Fruit fly (Drosophila melanogaster) whole organism, adult: ENCODE data around the gene Gorab.

Experiments
- CG11617 ChIP-seq: fragments of 200-800 bp; sonication (Bioruptor generic); optimal IDR thresholded peaks from 2 replicates; lab custom pipeline; 2017; ENCODE audit warnings: mild to moderate bottlenecking, missing biosample characterization, missing genetic modification reagents, missing genetic modification characterization
- CG12768 ChIP-seq: fragments of 200-800 bp; sonication (Bioruptor generic); optimal IDR thresholded peaks from 2 replicates; lab custom pipeline; 2017; ENCODE audit warnings: missing biosample characterization, missing genetic modification characterization, mild to moderate bottlenecking, moderate library complexity, missing genetic modification reagents
- CG14711 ChIP-seq: fragments of 200-800 bp; sonication (Bioruptor generic); optimal IDR thresholded peaks from 2 replicates; lab custom pipeline; 2018; ENCODE audit warnings: missing biosample characterization, mild to moderate bottlenecking, missing genetic modification characterization, moderate library complexity
- CG1620 ChIP-seq: fragments of 200-800 bp; sonication (Bioruptor generic); optimal IDR thresholded peaks from 2 replicates; lab custom pipeline; 2016; ENCODE audit warnings: missing biosample characterization, missing genetic modification characterization
- CG33017 ChIP-seq: fragments of 200-800 bp; sonication (Bioruptor generic); optimal IDR thresholded peaks from 2 replicates; lab custom pipeline; 2018; ENCODE audit warnings: missing biosample characterization, mild to moderate bottlenecking, missing genetic modification characterization, moderate library complexity
- CG5204 ChIP-seq: fragments of 200-800 bp; sonication (Bioruptor generic); optimal IDR thresholded peaks from 2 replicates; lab custom pipeline; 2016; ENCODE audit warnings: missing biosample characterization, missing genetic modification characterization
- CG7045 ChIP-seq: fragments of 200-800 bp; sonication (Bioruptor generic); optimal IDR thresholded peaks from 2 replicates; lab custom pipeline; 2017; ENCODE audit warnings: missing biosample characterization, mild to moderate bottlenecking, missing genetic modification characterization
- CG7101 ChIP-seq: fragments of 200-800 bp; sonication (Bioruptor generic); optimal IDR thresholded peaks from 2 replicates; lab custom pipeline; 2018; ENCODE audit warnings: missing biosample characterization, mild to moderate bottlenecking, missing genetic modification characterization, moderate library complexity
- Clk ChIP-seq: fragments of 200-800 bp; sonication (Bioruptor generic); optimal IDR thresholded peaks from 2 replicates; lab custom pipeline; 2017; ENCODE audit warnings: missing biosample characterization, missing genetic modification characterization
- Crg-1 ChIP-seq: fragments of 200-800 bp; sonication (Bioruptor generic); optimal IDR thresholded peaks from 2 replicates; lab custom pipeline; 2016; ENCODE audit warnings: missing biosample characterization, missing genetic modification characterization
- Hr96 ChIP-seq: fragments of 200-800 bp; sonication (Bioruptor generic); optimal IDR thresholded peaks from 2 replicates; lab custom pipeline; 2016; ENCODE audit warnings: missing biosample characterization, missing genetic modification characterization
- Mnt ChIP-seq: fragments of 200-800 bp; sonication (Bioruptor generic); optimal IDR thresholded peaks from 2 replicates; lab custom pipeline; 2016; ENCODE audit warnings: missing biosample characterization, mild to moderate bottlenecking, missing genetic modification characterization
- bab1 ChIP-seq: fragments of 200-800 bp; sonication (Bioruptor generic); optimal IDR thresholded peaks from 3 replicates; lab custom pipeline; 2019; ENCODE audit warnings: missing biosample characterization, mild to moderate bottlenecking, missing genetic modification characterization, moderate library complexity
- cic ChIP-seq: fragments of 200-800 bp; sonication (Bioruptor generic); optimal IDR thresholded peaks from 2 replicates; lab custom pipeline; 2017; ENCODE audit warnings: missing biosample characterization, mild to moderate bottlenecking, missing genetic modification characterization, moderate library complexity
- cnc ChIP-seq, 2 experiments: fragments of >200 bp; optimal IDR thresholded peaks; 2 replicates each; lab custom pipeline; 2017
- kay ChIP-seq: fragments of 200-800 bp; sonication (Bioruptor generic); peaks from one replicate; lab custom pipeline; 2016; ENCODE audit warnings: missing biosample characterization, missing genetic modification characterization, borderline replicate concordance
- ovo ChIP-seq: fragments of 200-800 bp; sonication (Bioruptor generic); optimal IDR thresholded peaks from 2 replicates; lab custom pipeline; 2016; ENCODE audit warnings: missing biosample characterization, missing genetic modification characterization
- pad ChIP-seq: fragments of 200-800 bp; sonication (Bioruptor generic); optimal IDR thresholded peaks from 3 replicates; lab custom pipeline; 2017; ENCODE audit warnings: missing biosample characterization, missing genetic modification characterization, mild to moderate bottlenecking, moderate library complexity, missing genetic modification reagents
- tj ChIP-seq: fragments of 200-800 bp; sonication (Bioruptor generic); optimal IDR thresholded peaks from 3 replicates; lab custom pipeline; 2017; ENCODE audit warnings: missing biosample characterization, mild to moderate bottlenecking, missing genetic modification characterization, moderate library complexity
- toe ChIP-seq: fragments of 200-800 bp; sonication (Bioruptor generic); optimal IDR thresholded peaks from 2 replicates; lab custom pipeline; 2016; ENCODE audit warnings: missing biosample characterization, missing genetic modification characterization

The Gorab gene

dm6 chr3L:17400911-17401310, 27.7 kb downstream of the Gorab start:
- TF ChIP-seq Crg-1 (GFP tag; lab: Kevin White, UChicago) (peak; percentile 71), CG5204 (GFP tag; lab: Kevin White, UChicago) (peak; percentile 68), kay (no peak), tj (GFP tag; lab: Kevin White, UChicago) (no peak), toe (GFP tag; lab: Kevin White, UChicago) (peak; percentile 47), CG7045 (GFP tag; lab: Kevin White, UChicago) (peak; percentile 91), cic (peak; percentile 70), CG14711 (tag; lab: Kevin White, UChicago) (no peak), CG11617 (no peak), Clk (GFP tag; lab: Kevin White, UChicago) (peak; percentile 55), Hr96 (GFP tag; lab: Kevin White, UChicago) (peak; percentile 34), CG33017 (peak; percentile 16), pad (GFP tag; lab: Kevin White, UChicago) (peak; percentile 50), cnc (optimal IDR thresholded peaks at IDR 0.05; lab: Kevin White, UChicago) (no peak), CG7101 (tag; lab: Kevin White, UChicago) (peak; percentile 54), ovo (GFP tag; lab: Kevin White, UChicago) (peak; percentile 11), bab1 (GFP tag; lab: Kevin White, UChicago) (no peak), CG12768 (GFP tag; lab: Kevin White, UChicago) (peak; percentile 77), Mnt (peak; percentile 8), CG1620 (GFP tag; lab: Kevin White, UChicago) (peak; percentile 37)

DNA sequence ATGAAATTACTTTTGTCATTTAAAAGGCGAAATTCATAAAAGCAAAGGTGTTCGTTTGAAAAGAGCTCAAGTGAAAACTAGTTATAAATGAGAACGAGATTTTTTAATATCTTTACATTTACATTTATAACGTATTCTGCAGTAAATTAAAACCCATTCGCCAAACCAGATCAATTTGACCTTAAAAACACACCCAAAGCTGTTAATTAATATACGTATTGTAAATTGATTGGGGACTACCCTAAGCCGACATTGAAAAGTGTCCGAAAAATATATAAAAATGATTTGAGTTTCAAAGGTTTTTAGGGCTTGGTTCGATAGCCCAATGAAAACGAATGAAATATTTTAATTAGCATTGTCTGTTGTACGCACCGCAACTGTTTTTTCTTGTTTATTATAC, 29.6 kb downstream of the Gorab start:
- TF ChIP-seq Clk (GFP tag; lab: Kevin White, UChicago) (no peak), CG5204 (GFP tag; lab: Kevin White, UChicago) (no peak)

- TF ChIP-seq cic: no peak
- TF ChIP-seq CG14711 (tag; lab: Kevin White, UChicago): no peak
- no peak for TF ChIP-seq CG7101 (tag; lab: Kevin White, UChicago)
- TF ChIP-seq CG7045 (GFP tag; lab: Kevin White, UChicago): no peak
- TF ChIP-seq pad (GFP tag; lab: Kevin White, UChicago): no peak
- TF ChIP-seq toe (GFP tag; lab: Kevin White, UChicago): no peak
- no peak for TF ChIP-seq CG12768 (GFP tag; lab: Kevin White, UChicago)
- no peak for TF ChIP-seq bab1 (GFP tag; lab: Kevin White, UChicago)
- TF ChIP-seq CG11617: no peak
- TF ChIP-seq Crg-1 (GFP tag; lab: Kevin White, UChicago): no peak
- TF ChIP-seq cnc (optimal IDR thresholded peaks at IDR 0.05; lab: Kevin White, UChicago): no peak
- no peak for TF ChIP-seq CG33017
- TF ChIP-seq tj (GFP tag; lab: Kevin White, UChicago): no peak
Measured at dm6 chr3L:17394435-17395017, 34.1 kb downstream of the Gorab start.

- TF ChIP-seq Hr96 (GFP tag; lab: Kevin White, UChicago) (no peak), ovo (GFP tag; lab: Kevin White, UChicago) (no peak), CG14711 (tag; lab: Kevin White, UChicago) (no peak), Crg-1 (GFP tag; lab: Kevin White, UChicago) (no peak), CG7045 (GFP tag; lab: Kevin White, UChicago) (no peak), pad (GFP tag; lab: Kevin White, UChicago) (no peak), CG33017 (no peak), Mnt (no peak), CG1620 (GFP tag; lab: Kevin White, UChicago) (no peak), CG5204 (GFP tag; lab: Kevin White, UChicago) (no peak), cic (no peak)
Measured at dm6 chr3L:17393098-17393497, 35.5 kb downstream of the Gorab start.

DNA sequence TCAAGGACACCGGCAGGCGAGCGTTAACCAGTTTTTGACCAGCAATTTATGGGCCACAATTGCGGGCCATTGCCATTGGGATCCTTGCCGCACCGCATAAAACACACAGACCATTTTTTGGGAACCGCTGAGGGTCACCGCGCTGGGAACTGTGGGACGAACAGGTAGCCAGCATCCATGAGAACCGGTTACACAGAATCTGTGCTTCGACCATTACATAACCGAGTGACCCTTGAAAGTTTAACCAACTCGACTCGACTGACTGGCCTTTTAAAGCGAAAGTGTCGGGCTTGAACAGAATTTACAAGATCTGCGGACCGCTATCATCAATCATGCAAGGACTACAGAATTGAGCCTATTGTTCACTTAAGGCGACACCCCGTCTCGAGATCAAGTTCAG, 36.2 kb downstream of the Gorab start:
- TF ChIP-seq kay (no peak), CG7045 (GFP tag; lab: Kevin White, UChicago) (no peak), CG1620 (GFP tag; lab: Kevin White, UChicago) (no peak)

- TF ChIP-seq toe (GFP tag; lab: Kevin White, UChicago) (no peak), CG12768 (GFP tag; lab: Kevin White, UChicago) (no peak), tj (GFP tag; lab: Kevin White, UChicago) (no peak), CG14711 (tag; lab: Kevin White, UChicago) (no peak), CG33017 (no peak), Mnt (no peak), CG11617 (no peak), Clk (GFP tag; lab: Kevin White, UChicago) (no peak)
Measured at dm6 chr3L:17391132-17391531, 37.5 kb downstream of the Gorab start.

- TF ChIP-seq Mnt (no peak), cnc (optimal IDR thresholded peaks at IDR 0.05; lab: Kevin White, UChicago) (no peak), CG1620 (GFP tag; lab: Kevin White, UChicago) (no peak), CG33017 (no peak), CG11617 (no peak)
Measured at dm6 chr3L:17388895-17389294, 39.7 kb downstream of the Gorab start, which contains the start of gene CG13731. TSS of gene CG13731 (minus strand) at chr3L:17388956.
